Worm (Caenorhabditis elegans) whole organism, L2 larva: ENCODE measurements around the gene F44A2.3.

Experiments used
- F13H6.1 ChIP-seq: sonication (generic microtip); optimal IDR thresholded peaks from 2 replicates; lab custom pipeline; 2016; ENCODE audit warnings: missing genetic modification characterization, missing compliant biosample characterization
- R02D3.7 ChIP-seq: fragments of 150-350 bp; optimal IDR thresholded peaks from 2 replicates; lab custom pipeline; 2014; ENCODE audit warnings: missing biosample characterization, missing genetic modification characterization
- dmd-4 ChIP-seq: sonication (generic microtip); optimal IDR thresholded peaks from 2 replicates; lab custom pipeline; 2017; ENCODE audit warnings: missing biosample characterization, missing genetic modification characterization
- fos-1 ChIP-seq: fragments of 150-350 bp; optimal IDR thresholded peaks from 2 replicates; lab custom pipeline; 2014; ENCODE audit warnings: missing biosample characterization, missing genetic modification characterization
- lin-13 ChIP-seq: fragments of 150-350 bp; optimal IDR thresholded peaks from 2 replicates; lab custom pipeline; 2014; ENCODE audit warnings: missing biosample characterization, missing genetic modification reagents, missing genetic modification characterization
- lin-39 ChIP-seq: fragments of 150-350 bp; optimal IDR thresholded peaks from 2 replicates; lab custom pipeline; 2014; ENCODE audit warnings: missing biosample characterization, missing genetic modification reagents, missing genetic modification characterization
- mbf-1 ChIP-seq: sonication (generic microtip); optimal IDR thresholded peaks from 2 replicates; lab custom pipeline; 2017; ENCODE audit warnings: missing biosample characterization, missing genetic modification characterization
- nhr-10 ChIP-seq: sonication (generic microtip); optimal IDR thresholded peaks from 2 replicates; lab custom pipeline; 2017; ENCODE audit warnings: missing biosample characterization, missing genetic modification characterization
- nhr-11 ChIP-seq: fragments of 150-350 bp; optimal IDR thresholded peaks from 2 replicates; lab custom pipeline; 2014; ENCODE audit warnings: missing biosample characterization, missing genetic modification characterization
- nhr-77 ChIP-seq: fragments of 150-350 bp; optimal IDR thresholded peaks from 2 replicates; lab custom pipeline; 2014; ENCODE audit warnings: missing biosample characterization, missing genetic modification characterization
- snpc-4 ChIP-seq: fragments of 150-350 bp; optimal IDR thresholded peaks from 2 replicates; lab custom pipeline; 2014; ENCODE audit warnings: missing biosample characterization, missing genetic modification characterization

DNA sequence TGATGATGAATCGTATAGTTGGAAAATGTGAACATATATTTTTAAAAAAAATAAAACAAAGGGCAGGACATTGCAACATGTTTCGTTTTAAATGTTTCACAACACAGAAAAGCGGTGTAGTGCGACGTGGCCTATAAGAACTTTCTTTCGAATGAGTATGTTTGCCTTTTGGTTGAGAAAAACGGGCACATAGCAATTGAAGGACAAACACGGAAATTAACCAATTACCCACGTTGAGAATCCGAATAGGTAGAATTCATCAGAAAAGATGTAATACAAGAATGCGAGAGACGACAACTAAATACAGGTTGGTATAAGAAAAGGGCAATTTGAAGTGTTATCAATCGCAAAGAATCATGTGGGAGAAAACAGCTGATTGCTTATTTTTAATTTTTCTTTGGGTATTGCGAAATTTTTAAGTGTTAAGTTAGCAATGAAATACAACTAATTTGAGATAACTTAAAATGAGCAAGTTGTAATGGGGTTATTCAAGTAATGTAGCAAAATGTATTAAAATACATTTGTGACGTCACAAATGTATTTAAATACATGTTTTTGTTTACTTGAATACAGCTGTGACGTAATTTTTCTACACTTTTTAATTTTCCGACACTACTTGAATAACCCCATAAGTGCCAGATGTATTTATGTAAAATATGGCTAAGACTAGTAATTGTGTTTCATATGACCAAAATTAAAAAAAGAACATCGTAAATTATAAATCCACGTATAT lies 28.3 kb downstream of the F44A2.3 start, which contains the start of gene acl-14:
- TF ChIP-seq nhr-11 (no peak), lin-39 (tag; lab: Kevin White, UChicago) (no peak), fos-1 (tag; lab: Kevin White, UChicago) (no peak), snpc-4 (no peak), F13H6.1 (tag; lab: Kevin White, UChicago) (no peak), mbf-1 (tag; lab: Kevin White, UChicago) (no peak), nhr-10 (tag; lab: Kevin White, UChicago) (no peak), dmd-4 (no peak), nhr-77 (tag; lab: Kevin White, UChicago) (no peak), R02D3.7 (tag; lab: Kevin White, UChicago) (no peak), lin-13 (GFP tag; lab: Kevin White, UChicago) (no peak)
